Worm (Caenorhabditis elegans) whole organism, L4 larva: ENCODE results near the gene glb-15.

Experiments used
- F10B5.3 ChIP-seq: sonication (generic microtip); optimal IDR thresholded peaks from 2 replicates; lab custom pipeline; 2016; ENCODE audit warnings: mild to moderate bottlenecking, missing genetic modification characterization, missing compliant biosample characterization
- R02D3.7 ChIP-seq: fragments of 150-350 bp; sonication (generic microtip); optimal IDR thresholded peaks from 3 replicates; lab custom pipeline; 2014; ENCODE audit warnings: missing biosample characterization, missing genetic modification characterization
- T26A8.4 ChIP-seq: fragments of 200-800 bp; sonication (Bioruptor generic); IDR thresholded peaks from 2 replicates; pipeline ENCODE4 v1.3.6; 2022; ENCODE audit warnings: missing genetic modification characterization, missing compliant biosample characterization
- Y75B8A.6 ChIP-seq: fragments of 200-800 bp; sonication (Bioruptor generic); IDR thresholded peaks from 2 replicates; pipeline ENCODE4 v1.3.6; 2022; ENCODE audit warnings: missing genetic modification reagents, missing genetic modification characterization, missing compliant biosample characterization
- ZK337.2 ChIP-seq: fragments of 200-800 bp; sonication (Bioruptor generic); IDR thresholded peaks from 2 replicates; pipeline ENCODE4 v1.3.6; 2022; ENCODE audit warnings: missing genetic modification reagents, missing genetic modification characterization, missing compliant biosample characterization
- ama-1 ChIP-seq: fragments of 150-350 bp; optimal IDR thresholded peaks from 2 replicates; lab custom pipeline; 2014; ENCODE audit warnings: inconsistent platforms, mixed read lengths
- ceh-28 ChIP-seq: fragments of 150-350 bp; optimal IDR thresholded peaks from 2 replicates; lab custom pipeline; 2014; ENCODE audit warnings: missing biosample characterization, missing genetic modification reagents, missing genetic modification characterization
- ceh-44 ChIP-seq: fragments of 200-800 bp; sonication (Bioruptor generic); IDR thresholded peaks from 2 replicates; pipeline ENCODE4 v1.3.6; 2022; ENCODE audit warnings: missing genetic modification reagents, missing genetic modification characterization, missing compliant biosample characterization
- ceh-62 ChIP-seq: sonication (generic microtip); optimal IDR thresholded peaks from 2 replicates; lab custom pipeline; 2017; ENCODE audit warnings: missing biosample characterization, missing genetic modification characterization
- ceh-82 ChIP-seq: sonication (generic microtip); optimal IDR thresholded peaks from 2 replicates; lab custom pipeline; 2017; ENCODE audit warnings: missing biosample characterization, missing genetic modification characterization
- ctbp-1 ChIP-seq: fragments of 200-800 bp; sonication (Bioruptor generic); IDR thresholded peaks from 2 replicates; pipeline ENCODE4 v1.3.6; 2022; ENCODE audit warnings: missing genetic modification reagents, missing genetic modification characterization, missing compliant biosample characterization
- daf-16 ChIP-seq, 3 experiments: sonication (generic microtip); optimal IDR thresholded peaks; 2 replicates each; lab custom pipeline; 2016 to 2017; ENCODE audit warnings: missing genetic modification characterization in 3 of 3, missing genetic modification reagents in 3 of 3, mild to moderate bottlenecking in 2 of 3, missing compliant biosample characterization in 2 of 3, missing biosample characterization in 1 of 3, moderate library complexity in 1 of 3
- daf-19 ChIP-seq: fragments of 200-800 bp; sonication (Bioruptor generic); conservative IDR thresholded peaks from 2 replicates; pipeline ENCODE4 v1.3.6; 2022; ENCODE audit warnings: missing genetic modification characterization, missing compliant biosample characterization
- dmd-9 ChIP-seq: fragments of 200-800 bp; sonication (Bioruptor generic); IDR thresholded peaks from 2 replicates; pipeline ENCODE4 v1.3.6; 2022; ENCODE audit warnings: missing genetic modification reagents, missing genetic modification characterization, missing compliant biosample characterization
- dpl-1 ChIP-seq: fragments of 150-350 bp; optimal IDR thresholded peaks from 2 replicates; lab custom pipeline; 2014; ENCODE audit warnings: missing biosample characterization, missing genetic modification reagents, missing genetic modification characterization
- duxl-1 ChIP-seq: sonication (generic microtip); optimal IDR thresholded peaks from 2 replicates; lab custom pipeline; 2016; ENCODE audit warnings: mild to moderate bottlenecking, missing genetic modification characterization, moderate library complexity, missing compliant biosample characterization; ENCODE audit not compliant: poor library complexity
- egl-43 ChIP-seq: fragments of 200-800 bp; sonication (Bioruptor generic); IDR thresholded peaks from 2 replicates; pipeline ENCODE4 v1.3.6; 2022; ENCODE audit warnings: missing genetic modification reagents, missing genetic modification characterization, missing compliant biosample characterization
- fkh-10 ChIP-seq: fragments of 150-350 bp; optimal IDR thresholded peaks from 2 replicates; lab custom pipeline; 2014; ENCODE audit warnings: missing biosample characterization, missing genetic modification reagents, missing genetic modification characterization
- hif-1 ChIP-seq, 2 experiments: sonication (generic microtip); optimal IDR thresholded peaks; 2 replicates each; lab custom pipeline; 2016 to 2017; ENCODE audit warnings: missing compliant biosample characterization in 2 of 2, missing genetic modification characterization in 2 of 2, missing genetic modification reagents in 2 of 2, missing genotype in 2 of 2, mild to moderate bottlenecking in 1 of 2
- hlh-11 ChIP-seq: fragments of 200-800 bp; sonication (Bioruptor generic); optimal IDR thresholded peaks from 2 replicates; lab custom pipeline; 2018; ENCODE audit warnings: mild to moderate bottlenecking, missing genetic modification characterization, missing compliant biosample characterization
- lim-7 ChIP-seq: fragments of 200-800 bp; sonication (Bioruptor generic); IDR thresholded peaks from 2 replicates; pipeline ENCODE4 v1.3.6; 2022; ENCODE audit warnings: missing genetic modification characterization, missing compliant biosample characterization
- lin-1 ChIP-seq: fragments of 200-800 bp; sonication (Bioruptor generic); IDR thresholded peaks from 2 replicates; pipeline ENCODE4 v1.3.6; 2022; ENCODE audit warnings: missing genetic modification reagents, missing genetic modification characterization, missing compliant biosample characterization
- lin-38 ChIP-seq: fragments of 200-800 bp; sonication (Bioruptor generic); IDR thresholded peaks from 2 replicates; pipeline ENCODE4 v1.3.6; 2022; ENCODE audit warnings: missing genetic modification reagents, missing genetic modification characterization, missing compliant biosample characterization
- lin-39 ChIP-seq: fragments of 150-350 bp; optimal IDR thresholded peaks from 2 replicates; lab custom pipeline; 2014; ENCODE audit warnings: missing biosample characterization, missing genetic modification reagents, missing genetic modification characterization
- madf-5 ChIP-seq, 2 experiments: fragments of 200-800 bp; sonication (Bioruptor generic); IDR thresholded peaks; 2 replicates each; pipeline ENCODE4 v1.3.6; 2022; ENCODE audit warnings: missing compliant biosample characterization in 2 of 2, missing genetic modification characterization in 2 of 2
- mdt-29 ChIP-seq: fragments of 200-800 bp; sonication (Bioruptor generic); IDR thresholded peaks from 2 replicates; pipeline ENCODE4 v1.3.6; 2022; ENCODE audit warnings: missing genetic modification reagents, missing genetic modification characterization, missing compliant biosample characterization
- mep-1 ChIP-seq: fragments of 150-350 bp; sonication (generic microtip); optimal IDR thresholded peaks from 3 replicates; lab custom pipeline; 2014; ENCODE audit warnings: missing biosample characterization, missing genetic modification characterization
- mxl-3 ChIP-seq: fragments of 200-800 bp; sonication (Bioruptor generic); optimal IDR thresholded peaks from 2 replicates; lab custom pipeline; 2018; ENCODE audit warnings: mild to moderate bottlenecking, missing genetic modification characterization, missing compliant biosample characterization
- nhr-10 ChIP-seq: fragments of 150-350 bp; optimal IDR thresholded peaks from 2 replicates; lab custom pipeline; 2014; ENCODE audit warnings: missing biosample characterization, missing genetic modification characterization
- nhr-111 ChIP-seq: fragments of 200-800 bp; sonication (Bioruptor generic); optimal IDR thresholded peaks from 2 replicates; lab custom pipeline; 2018; ENCODE audit warnings: mild to moderate bottlenecking, missing genetic modification characterization, missing compliant biosample characterization
- nhr-237 ChIP-seq: sonication (generic microtip); optimal IDR thresholded peaks from 2 replicates; lab custom pipeline; 2017; ENCODE audit warnings: missing biosample characterization, missing genetic modification characterization
- nhr-41 ChIP-seq: fragments of 200-800 bp; sonication (Bioruptor generic); IDR thresholded peaks from 2 replicates; pipeline ENCODE4 v1.3.6; 2022; ENCODE audit warnings: missing genetic modification reagents, missing genetic modification characterization, missing compliant biosample characterization
- nhr-42 ChIP-seq: fragments of 200-800 bp; sonication (Bioruptor generic); IDR thresholded peaks from 2 replicates; pipeline ENCODE4 v1.3.6; 2022; ENCODE audit warnings: missing genetic modification characterization, missing compliant biosample characterization
- nhr-48 ChIP-seq: sonication (generic microtip); optimal IDR thresholded peaks from 2 replicates; lab custom pipeline; 2016; ENCODE audit warnings: mild to moderate bottlenecking, missing genetic modification characterization, missing compliant biosample characterization
- php-3 ChIP-seq: fragments of 200-800 bp; sonication (Bioruptor generic); IDR thresholded peaks from 2 replicates; pipeline ENCODE4 v1.3.6; 2022; ENCODE audit warnings: missing genetic modification reagents, missing genetic modification characterization, missing compliant biosample characterization
- rbr-2 ChIP-seq: sonication (generic microtip); optimal IDR thresholded peaks from 2 replicates; lab custom pipeline; 2016; ENCODE audit warnings: missing genotype, missing genetic modification characterization, missing compliant biosample characterization
- set-16 ChIP-seq: fragments of 200-800 bp; sonication (Bioruptor generic); IDR thresholded peaks from 2 replicates; pipeline ENCODE4 v1.3.6; 2022; ENCODE audit warnings: missing genetic modification reagents, missing genetic modification characterization, missing compliant biosample characterization
- spr-1 ChIP-seq: sonication (generic microtip); optimal IDR thresholded peaks from 2 replicates; lab custom pipeline; 2016; ENCODE audit warnings: mild to moderate bottlenecking, missing genetic modification characterization, missing compliant biosample characterization
- tag-97 ChIP-seq: fragments of 200-800 bp; sonication (Bioruptor generic); IDR thresholded peaks from 2 replicates; pipeline ENCODE4 v1.3.6; 2022; ENCODE audit warnings: missing genetic modification characterization, missing compliant biosample characterization
- tra-1 ChIP-seq: fragments of 200-800 bp; sonication (Bioruptor generic); IDR thresholded peaks from 2 replicates; pipeline ENCODE4 v1.3.6; 2022; ENCODE audit warnings: missing genetic modification reagents, missing genetic modification characterization, missing compliant biosample characterization
- unc-130 ChIP-seq: sonication (generic microtip); optimal IDR thresholded peaks from 2 replicates; lab custom pipeline; 2016; ENCODE audit warnings: missing genetic modification reagents, missing genetic modification characterization, missing compliant biosample characterization
- unc-62 ChIP-seq, 3 experiments: fragments of 150-350 bp in 1 of 3; sonication (generic microtip); optimal IDR thresholded peaks in 2 of 3; peaks in 1 of 3; 1 replicate in 1 of 3; 2 replicates in 2 of 3; lab custom pipeline; 2014 to 2017; ENCODE audit warnings: missing biosample characterization in 3 of 3, missing genetic modification characterization in 3 of 3, missing genetic modification reagents in 3 of 3, missing genotype in 1 of 3
- zag-1 ChIP-seq: fragments of 150-350 bp; optimal IDR thresholded peaks from 2 replicates; lab custom pipeline; 2014; ENCODE audit warnings: missing biosample characterization, missing genetic modification characterization
- zip-2 ChIP-seq: fragments of 150-350 bp; optimal IDR thresholded peaks from 2 replicates; lab custom pipeline; 2014; ENCODE audit warnings: missing biosample characterization, missing genetic modification characterization
- ztf-11 ChIP-seq: fragments of 150-350 bp; optimal IDR thresholded peaks from 2 replicates; lab custom pipeline; 2014; ENCODE audit warnings: missing biosample characterization, missing genetic modification characterization
- ztf-7 ChIP-seq: fragments of 150-350 bp; optimal IDR thresholded peaks from 2 replicates; lab custom pipeline; 2014; ENCODE audit warnings: missing biosample characterization, missing genetic modification characterization

Gene glb-15

ce11 chrV:11629222-11630026, 11.4 kb upstream of the glb-15 start, which contains the start of gene F35B12.10 (continued):
- TF ChIP-seq nhr-237 (tag; lab: Kevin White, UChicago) (no peak), unc-62 (GFP tag; optimal IDR thresholded peaks at IDR 0.05 in 1 of 2; lab: Kevin White, UChicago) (no peak), unc-62 (tag; optimal IDR thresholded peaks at IDR 0.05; lab: Kevin White, UChicago) (no peak), zip-2 (tag; lab: Kevin White, UChicago) (no peak), fkh-10 (GFP tag; lab: Kevin White, UChicago) (no peak), tra-1 (GFP tag; lab: Robert Waterston, UW) (0 out of 2 replicates have a peak, but pooled peaks have one; percentile 36), set-16 (no peak), rbr-2 (tag; lab: Kevin White, UChicago) (no peak), ceh-44 (no peak), nhr-48 (peak; percentile 27), F10B5.3 (no peak), lin-38 (no peak), nhr-111 (GFP tag; lab: Kevin White, UChicago) (no peak), dpl-1 (GFP tag; lab: Kevin White, UChicago) (no peak), unc-130 (GFP tag; lab: Kevin White, UChicago) (no peak), spr-1 (no peak), ztf-7 (tag; lab: Kevin White, UChicago) (no peak), ceh-82 (tag; lab: Kevin White, UChicago) (no peak), hlh-11 (tag; lab: Kevin White, UChicago) (peak; percentile 83), nhr-41 (no peak), madf-5 (GFP tag; IDR thresholded peaks at IDR 0.05; lab: Robert Waterston, UW) (no peak), mdt-29 (GFP tag; lab: Robert Waterston, UW) (no peak), daf-16 (GFP tag; optimal IDR thresholded peaks at IDR 0.05; lab: Kevin White, UChicago) (peak in 1 of 2 experiments; percentile 2), daf-16 (tag; optimal IDR thresholded peaks at IDR 0.05; lab: Kevin White, UChicago) (peak; percentile 62), T26A8.4 (GFP tag; lab: Robert Waterston, UW) (no peak), daf-19 (GFP tag; lab: Robert Waterston, UW) (no peak), nhr-10 (tag; lab: Kevin White, UChicago) (no peak), mxl-3 (GFP tag; lab: Kevin White, UChicago) (peak; percentile 55), nhr-42 (GFP tag; lab: Robert Waterston, UW) (no peak), ceh-62 (no peak), php-3 (GFP tag; lab: Robert Waterston, UW) (peak; percentile 45; the same call in 1 of the 2 replicates), ama-1 (lab: Kevin White, UChicago) (no peak), tag-97 (GFP tag; lab: Robert Waterston, UW) (no peak), R02D3.7 (tag; lab: Kevin White, UChicago) (no peak), duxl-1 (tag; lab: Kevin White, UChicago) (no peak), ceh-28 (tag; lab: Kevin White, UChicago) (no peak), lin-39 (tag; lab: Kevin White, UChicago) (no peak), mep-1 (peak; percentile 24), dmd-9 (GFP tag; lab: Robert Waterston, UW) (no peak), ctbp-1 (GFP tag; lab: Robert Waterston, UW) (0 out of 2 replicates have a peak, but pooled peaks have one; percentile 18), lim-7 (GFP tag; lab: Robert Waterston, UW) (no peak), egl-43 (GFP tag; lab: Robert Waterston, UW) (0 out of 2 replicates have a peak, but pooled peaks have one; percentile 14), ZK337.2 (GFP tag; lab: Robert Waterston, UW) (no peak), lin-1 (no peak), hif-1 (tag; optimal IDR thresholded peaks at IDR 0.05; lab: Kevin White, UChicago) (peak in 1 of 2 experiments; percentile 27), Y75B8A.6 (no peak), ztf-11 (tag; lab: Kevin White, UChicago) (no peak), zag-1 (tag; lab: Kevin White, UChicago) (no peak)
- TF ChIP-seq, all 104 proteins: peak for 15
